Worm (Caenorhabditis elegans): Measurements from ENCODE around the gene C17F4.3.
A peak's percentile ranks its signal among the peaks of the same experiment; 100 is the strongest.

Gene C17F4.3

ce11 chrII:3267815-3268214, 27.5 kb downstream of the C17F4.3 start:
- TF ChIP-seq ref-2 (tag; optimal IDR thresholded peaks at IDR 0.05) (no peak), ets-4 (tag; optimal IDR thresholded peaks at IDR 0.05) (no peak), hlh-13 (GFP tag; optimal IDR thresholded peaks at IDR 0.05) (no peak), ceh-18 (tag; optimal IDR thresholded peaks at IDR 0.05) (no peak), nhr-232 (tag; optimal IDR thresholded peaks at IDR 0.05) (peak; percentile 10), che-1 (tag; optimal IDR thresholded peaks at IDR 0.05) (peak; percentile 48), ceh-30 (tag; optimal IDR thresholded peaks at IDR 0.05) (no peak), Y22D7AL.16 (tag; optimal IDR thresholded peaks at IDR 0.05) (peak; percentile 18)

- TF ChIP-seq odd-2 (tag; optimal IDR thresholded peaks at IDR 0.05): no peak
- TF ChIP-seq ahr-1 (tag; optimal IDR thresholded peaks at IDR 0.05): no peak
- no peak for TF ChIP-seq ceh-34 (tag; optimal IDR thresholded peaks at IDR 0.05)
- no peak for TF ChIP-seq madf-2 (tag; optimal IDR thresholded peaks at IDR 0.05)
- TF ChIP-seq ceh-45 (GFP tag; IDR thresholded peaks at IDR 0.05): no peak
- no peak for TF ChIP-seq ref-2 (tag; optimal IDR thresholded peaks at IDR 0.05)
- no peak for TF ChIP-seq ama-1 (optimal IDR thresholded peaks at IDR 0.05)
- no peak for TF ChIP-seq unc-55 (GFP tag; optimal IDR thresholded peaks at IDR 0.05)
- no peak for TF ChIP-seq ceh-30 (tag; optimal IDR thresholded peaks at IDR 0.05)
- no peak for TF ChIP-seq che-1 (tag; optimal IDR thresholded peaks at IDR 0.05)
- TF ChIP-seq ceh-24 (tag; optimal IDR thresholded peaks at IDR 0.05): no peak
- TF ChIP-seq C08G9.2 (tag; optimal IDR thresholded peaks at IDR 0.05): no peak
- TF ChIP-seq Y22D7AL.16 (tag; optimal IDR thresholded peaks at IDR 0.05): no peak
- no peak for TF ChIP-seq hlh-15 (tag; optimal IDR thresholded peaks at IDR 0.05)
Measured at ce11 chrII:3270598-3270997, 30.3 kb downstream of the C17F4.3 start.

ce11 chrII:3274923-3275322, 34.6 kb downstream of the C17F4.3 start, which contains the start of gene F02E11.3:
Gene F02E11.3 (minus strand): TSS chrII:3275023.
- TF ChIP-seq ceh-6 (GFP tag; optimal IDR thresholded peaks at IDR 0.05) (no peak), K09A11.1 (tag; optimal IDR thresholded peaks at IDR 0.05; ENCODE audit: insufficient read depth) (no peak), zip-5 (tag; optimal IDR thresholded peaks at IDR 0.05) (no peak), nhr-232 (tag; optimal IDR thresholded peaks at IDR 0.05) (no peak), fax-1 (tag; optimal IDR thresholded peaks at IDR 0.05) (no peak), pha-4 (tag; optimal IDR thresholded peaks at IDR 0.05) (no peak), pha-2 (tag; optimal IDR thresholded peaks at IDR 0.05) (no peak), ceh-34 (tag; optimal IDR thresholded peaks at IDR 0.05) (no peak), mec-3 (tag; optimal IDR thresholded peaks at IDR 0.05; ENCODE audit: borderline replicate concordance) (no peak), ceh-2 (tag; optimal IDR thresholded peaks at IDR 0.05) (no peak)

ce11 chrII:3277686-3278085, 37.4 kb downstream of the C17F4.3 start, which contains the start of gene F02E11.4:
Gene F02E11.4 (minus strand): TSS chrII:3277786.
- no peak for TF ChIP-seq ceh-6 (GFP tag; optimal IDR thresholded peaks at IDR 0.05)
- no peak for TF ChIP-seq elt-4 (tag; optimal IDR thresholded peaks at IDR 0.05)
- no peak for TF ChIP-seq eyg-1 (tag; optimal IDR thresholded peaks at IDR 0.05)
- TF ChIP-seq dmd-4 (tag; optimal IDR thresholded peaks at IDR 0.05; ENCODE audit: borderline replicate concordance): no peak
- TF ChIP-seq unc-86 (tag; optimal IDR thresholded peaks at IDR 0.05): no peak
- TF ChIP-seq ztf-16 (tag; optimal IDR thresholded peaks at IDR 0.05): no peak
- TF ChIP-seq madf-2 (tag; optimal IDR thresholded peaks at IDR 0.05): no peak
- no peak for TF ChIP-seq hlh-8 (tag; optimal IDR thresholded peaks at IDR 0.05)

- no peak for TF ChIP-seq ceh-34 (tag; optimal IDR thresholded peaks at IDR 0.05)
- no peak for TF ChIP-seq unc-86 (tag; optimal IDR thresholded peaks at IDR 0.05)
- TF ChIP-seq rnt-1 (tag; optimal IDR thresholded peaks at IDR 0.05): no peak
- no peak for TF ChIP-seq hlh-13 (GFP tag; optimal IDR thresholded peaks at IDR 0.05)
- no peak for TF ChIP-seq unc-3 (GFP tag; conservative IDR thresholded peaks at IDR 0.05)
- TF ChIP-seq unc-3 (tag; optimal IDR thresholded peaks at IDR 0.05): no peak
- no peak for TF ChIP-seq sox-2 (GFP tag; IDR thresholded peaks at IDR 0.05)
- TF ChIP-seq hlh-15 (tag; optimal IDR thresholded peaks at IDR 0.05): no peak
- no peak for TF ChIP-seq elt-2 (tag; optimal IDR thresholded peaks at IDR 0.05)
- no peak for TF ChIP-seq zip-5 (tag; optimal IDR thresholded peaks at IDR 0.05)
- TF ChIP-seq K09A11.1 (tag; optimal IDR thresholded peaks at IDR 0.05; ENCODE audit: insufficient read depth): no peak
- no peak for TF ChIP-seq eyg-1 (tag; optimal IDR thresholded peaks at IDR 0.05)
- TF ChIP-seq ceh-9 (tag; optimal IDR thresholded peaks at IDR 0.05): no peak
- no peak for TF ChIP-seq syd-9 (tag; optimal IDR thresholded peaks at IDR 0.05)
- TF ChIP-seq gmeb-2 (tag; optimal IDR thresholded peaks at IDR 0.05): no peak
- no peak for TF ChIP-seq K02D7.2 (tag; optimal IDR thresholded peaks at IDR 0.05)
- no peak for TF ChIP-seq hlh-6 (tag; optimal IDR thresholded peaks at IDR 0.05)
- no peak for TF ChIP-seq ceh-30 (tag; optimal IDR thresholded peaks at IDR 0.05)
Measured at ce11 chrII:3278634-3279033, 38.3 kb downstream of the C17F4.3 start, which contains the start of gene wht-4. Gene wht-4 (plus strand): TSS chrII:3278934.
